Fruit fly (Drosophila melanogaster) whole organism, adult: ENCODE results near the gene Chs2.

Experiments
- CG12768 ChIP-seq: fragments of 200-800 bp; sonication (Bioruptor generic); optimal IDR thresholded peaks from 2 replicates; lab custom pipeline; 2017; ENCODE audit warnings: missing biosample characterization, missing genetic modification characterization, mild to moderate bottlenecking, moderate library complexity, missing genetic modification reagents
- CG1620 ChIP-seq: fragments of 200-800 bp; sonication (Bioruptor generic); optimal IDR thresholded peaks from 2 replicates; lab custom pipeline; 2016; ENCODE audit warnings: missing biosample characterization, missing genetic modification characterization
- CG33017 ChIP-seq: fragments of 200-800 bp; sonication (Bioruptor generic); optimal IDR thresholded peaks from 2 replicates; lab custom pipeline; 2018; ENCODE audit warnings: missing biosample characterization, mild to moderate bottlenecking, missing genetic modification characterization, moderate library complexity
- CG5204 ChIP-seq: fragments of 200-800 bp; sonication (Bioruptor generic); optimal IDR thresholded peaks from 2 replicates; lab custom pipeline; 2016; ENCODE audit warnings: missing biosample characterization, missing genetic modification characterization
- CG7045 ChIP-seq: fragments of 200-800 bp; sonication (Bioruptor generic); optimal IDR thresholded peaks from 2 replicates; lab custom pipeline; 2017; ENCODE audit warnings: missing biosample characterization, mild to moderate bottlenecking, missing genetic modification characterization
- Clk ChIP-seq: fragments of 200-800 bp; sonication (Bioruptor generic); optimal IDR thresholded peaks from 2 replicates; lab custom pipeline; 2017; ENCODE audit warnings: missing biosample characterization, missing genetic modification characterization
- Crg-1 ChIP-seq: fragments of 200-800 bp; sonication (Bioruptor generic); optimal IDR thresholded peaks from 2 replicates; lab custom pipeline; 2016; ENCODE audit warnings: missing biosample characterization, missing genetic modification characterization
- Hr96 ChIP-seq: fragments of 200-800 bp; sonication (Bioruptor generic); optimal IDR thresholded peaks from 2 replicates; lab custom pipeline; 2016; ENCODE audit warnings: missing biosample characterization, missing genetic modification characterization
- bab1 ChIP-seq: fragments of 200-800 bp; sonication (Bioruptor generic); optimal IDR thresholded peaks from 3 replicates; lab custom pipeline; 2019; ENCODE audit warnings: missing biosample characterization, mild to moderate bottlenecking, missing genetic modification characterization, moderate library complexity
- cnc ChIP-seq, 2 experiments: fragments of >200 bp; optimal IDR thresholded peaks; 2 replicates each; lab custom pipeline; 2017
- kay ChIP-seq: fragments of 200-800 bp; sonication (Bioruptor generic); peaks from one replicate; lab custom pipeline; 2016; ENCODE audit warnings: missing biosample characterization, missing genetic modification characterization, borderline replicate concordance
- pad ChIP-seq: fragments of 200-800 bp; sonication (Bioruptor generic); optimal IDR thresholded peaks from 3 replicates; lab custom pipeline; 2017; ENCODE audit warnings: missing biosample characterization, missing genetic modification characterization, mild to moderate bottlenecking, moderate library complexity, missing genetic modification reagents
- toe ChIP-seq: fragments of 200-800 bp; sonication (Bioruptor generic); optimal IDR thresholded peaks from 2 replicates; lab custom pipeline; 2016; ENCODE audit warnings: missing biosample characterization, missing genetic modification characterization

DNA sequence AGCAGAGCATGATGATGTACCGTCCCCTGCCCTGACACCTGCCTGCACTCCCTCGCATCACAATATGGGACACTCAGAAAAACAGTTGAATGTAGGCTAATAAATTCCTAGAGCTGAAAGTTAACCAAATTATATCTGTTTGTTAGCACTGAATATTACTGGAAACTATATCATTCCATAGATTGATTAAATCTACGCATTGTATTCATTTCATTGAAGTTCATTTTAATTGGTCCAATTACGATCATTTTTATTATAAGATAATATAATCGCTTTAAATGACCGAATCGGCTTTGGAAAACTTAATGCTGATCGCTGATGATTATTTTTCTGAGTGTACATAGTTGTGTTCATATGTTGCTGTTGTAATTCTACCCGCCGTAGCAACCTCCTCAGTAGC lies 43.6 kb upstream of the Chs2 start:
- TF ChIP-seq Hr96 (GFP tag; lab: Kevin White, UChicago) = no peak
- TF ChIP-seq cnc (optimal IDR thresholded peaks at IDR 0.05; lab: Kevin White, UChicago) = no peak
- TF ChIP-seq kay (GFP tag; lab: Kevin White, UChicago) = no peak
- TF ChIP-seq pad = no peak
- TF ChIP-seq CG33017 = no peak
- no peak for TF ChIP-seq Crg-1
- TF ChIP-seq Clk (GFP tag; lab: Kevin White, UChicago) = no peak
- TF ChIP-seq CG7045 = no peak
- TF ChIP-seq toe (GFP tag; lab: Kevin White, UChicago) = no peak
- TF ChIP-seq CG12768 (GFP tag; lab: Kevin White, UChicago) = no peak
- no peak for TF ChIP-seq CG1620
- TF ChIP-seq CG5204 = no peak
- no peak for TF ChIP-seq bab1 (GFP tag; lab: Kevin White, UChicago)
